Worm (Caenorhabditis elegans) whole organism, dauer: Measurements from ENCODE around the gene H19J13.2.

Experiments
- unc-62 ChIP-seq: sonication (generic microtip); optimal IDR thresholded peaks from 2 replicates; lab custom pipeline; 2017; ENCODE audit warnings: missing biosample characterization, missing genetic modification reagents, missing genetic modification characterization

Gene H19J13.2

DNA sequence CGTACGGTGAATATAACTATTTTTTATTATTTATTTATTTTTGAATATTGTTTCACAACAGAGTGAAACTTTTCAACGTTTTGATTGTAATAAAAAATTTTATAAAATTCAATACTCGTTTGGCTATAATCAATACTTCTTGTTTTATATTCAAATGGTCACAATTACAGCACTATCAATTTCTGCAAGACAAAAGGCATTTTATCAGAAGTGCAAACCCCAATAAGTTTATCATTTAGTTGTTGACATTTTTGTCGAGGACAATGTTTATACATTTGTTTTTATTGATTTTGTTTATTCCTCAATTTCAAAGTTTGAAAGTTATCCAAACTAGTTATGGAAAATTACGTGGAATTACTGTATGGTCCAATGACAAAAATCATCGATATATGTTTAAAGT, 47.8 kb downstream of the H19J13.2 start, which contains the start of gene cest-9.1:
Gene cest-9.1 (plus strand): TSS at position 213 of the 400 bp plus-strand sequence.
- TF ChIP-seq unc-62 (GFP tag; lab: Kevin White, UChicago), result no peak
